Fruit fly (Drosophila melanogaster): ENCODE measurements around the gene Amt.

Amt gene

DNA sequence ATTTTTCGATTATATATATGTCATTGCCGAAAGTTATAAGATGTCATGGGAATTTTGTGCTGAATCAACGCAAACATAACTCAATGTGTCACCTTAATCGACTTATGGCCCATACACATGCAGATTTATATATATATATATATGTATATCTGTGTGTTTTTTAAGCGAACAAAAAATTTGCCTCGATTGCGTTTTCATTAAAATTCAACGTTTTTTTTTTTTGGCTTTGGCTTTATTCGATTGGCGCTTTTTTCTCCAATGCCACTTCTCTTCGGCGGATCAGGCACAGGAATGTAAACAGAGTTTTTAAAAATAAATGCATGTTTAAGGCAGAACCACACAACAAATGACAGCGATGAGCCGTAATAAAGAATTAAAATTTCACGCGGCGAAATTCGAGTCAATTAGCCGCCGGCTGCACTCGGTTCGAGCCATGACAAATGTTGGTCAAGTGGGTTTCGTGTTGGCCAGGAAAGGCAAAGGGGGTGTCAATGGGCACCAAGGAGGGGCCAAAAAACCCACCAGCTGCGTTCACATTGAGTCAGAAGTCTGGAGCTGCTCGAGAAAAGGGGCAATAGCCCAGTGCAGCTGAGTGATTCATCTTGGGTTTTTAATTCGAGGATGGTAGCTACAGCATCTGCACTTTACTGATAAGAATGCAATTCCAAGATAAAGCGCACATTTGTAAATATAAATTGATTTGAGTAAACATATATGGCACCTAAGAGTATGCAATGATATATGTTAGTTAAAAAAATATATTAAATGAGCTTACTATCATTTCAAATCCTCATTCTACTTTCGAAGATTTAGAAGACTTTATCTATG is 34.3 kb upstream of the Amt start:
- TF ChIP-seq Jarid2 (GFP tag; optimal IDR thresholded peaks at IDR 0.05) (no peak), CG15073 (GFP tag; optimal IDR thresholded peaks at IDR 0.05) (no peak), Dbx (GFP tag; IDR thresholded peaks at IDR 0.05) (0 out of 3 replicates have a peak, but pooled peaks have one; percentile 22), C15 (GFP tag; IDR thresholded peaks at IDR 0.05) (0 out of 3 replicates have a peak, but pooled peaks have one; percentile 19), CG12744 (GFP tag; optimal IDR thresholded peaks at IDR 0.05) (no peak), Poxn (GFP tag; IDR thresholded peaks at IDR 0.05) (no peak), abd-A (tag; optimal IDR thresholded peaks at IDR 0.05) (no peak), wdn (GFP tag; IDR thresholded peaks at IDR 0.05) (no peak), dysf (GFP tag; IDR thresholded peaks at IDR 0.05) (no peak)

DNA sequence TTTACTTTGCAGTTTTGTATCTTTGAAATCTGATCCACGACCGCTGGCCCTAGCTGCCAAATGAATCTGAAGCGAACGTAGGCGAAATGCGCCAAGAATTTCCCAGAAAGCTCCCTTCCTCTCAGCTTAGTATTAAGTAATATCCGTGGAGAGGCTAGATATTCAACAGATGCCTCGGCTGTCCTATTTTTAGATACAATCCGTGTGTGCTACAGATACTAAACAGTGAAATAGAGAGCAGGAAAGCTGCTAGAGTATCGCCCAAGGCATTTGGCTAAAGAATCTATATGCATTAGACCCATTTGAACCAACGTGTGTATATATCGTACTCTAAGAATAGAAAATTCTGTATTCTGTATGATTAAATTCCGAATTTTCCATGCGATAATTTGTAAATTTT is 33.4 kb upstream of the Amt start:
- TF ChIP-seq Eip74EF (GFP tag; optimal IDR thresholded peaks at IDR 0.05) (no peak), sd (tag; optimal IDR thresholded peaks at IDR 0.05) (peak; percentile 57), CG32772 (GFP tag; IDR thresholded peaks at IDR 0.05) (0 out of 2 replicates have a peak, but pooled peaks have one; percentile 17), Mrtf (GFP tag; IDR thresholded peaks at IDR 0.05) (no peak), MTF-1 (GFP tag; optimal IDR thresholded peaks at IDR 0.05; ENCODE audit: borderline replicate concordance) (no peak), CG10979 (tag; optimal IDR thresholded peaks at IDR 0.05) (no peak), CG31365 (tag; optimal IDR thresholded peaks at IDR 0.05) (no peak), CG9876 (GFP tag; optimal IDR thresholded peaks at IDR 0.05) (no peak), TFAM (GFP tag; optimal IDR thresholded peaks at IDR 0.05) (no peak), salm (tag; optimal IDR thresholded peaks at IDR 0.05) (no peak), HLH3B (GFP tag; IDR thresholded peaks at IDR 0.05) (no peak), Med (GFP tag) (peak; percentile 23), lbe (GFP tag; optimal IDR thresholded peaks at IDR 0.05) (no peak), CG6791 (GFP tag; IDR thresholded peaks at IDR 0.05; ENCODE audit: partially characterized antibody) (no peak), CG12155 (GFP tag; optimal IDR thresholded peaks at IDR 0.05) (no peak), D19A (tag; optimal IDR thresholded peaks at IDR 0.05) (peak; percentile 18), kah (GFP tag; optimal IDR thresholded peaks at IDR 0.05) (peak; percentile 69), lilli (GFP tag; optimal IDR thresholded peaks at IDR 0.05) (peak; percentile 18)

DNA sequence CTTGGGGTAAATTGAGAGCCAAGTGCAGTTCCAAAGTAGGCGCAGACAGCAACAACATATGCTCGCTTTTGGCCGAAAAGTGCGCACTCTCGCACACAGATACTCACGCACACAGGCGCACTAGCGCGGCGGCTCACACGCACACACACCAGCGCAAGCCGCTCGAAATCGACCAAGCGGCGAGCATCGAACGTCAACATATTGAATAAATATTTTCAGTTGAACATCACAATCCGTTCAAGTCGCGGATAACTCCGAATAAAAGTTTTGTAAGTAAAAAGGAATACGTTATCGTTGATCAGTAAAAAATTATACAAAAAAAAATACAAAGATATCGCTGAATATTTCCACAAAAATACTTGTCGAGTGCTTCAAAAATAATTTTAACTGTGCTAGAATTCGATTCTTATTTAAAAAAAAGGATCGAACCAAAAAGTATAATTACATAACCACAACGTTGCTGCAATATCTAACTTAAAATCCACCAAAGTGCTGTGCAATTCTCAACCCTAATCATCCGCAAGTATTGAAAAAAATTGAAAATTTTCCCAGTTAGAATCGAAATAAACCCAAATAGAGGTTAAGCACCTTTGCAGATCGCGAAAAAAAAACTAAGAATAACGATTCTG is 32.5 kb upstream of the Amt start:
- TF ChIP-seq E2f1 (GFP tag; IDR thresholded peaks at IDR 0.05): peak; percentile 5; the same call in 1 of the 2 replicates
- peak; percentile 80 for TF ChIP-seq cg (GFP tag; optimal IDR thresholded peaks at IDR 0.05)
- no peak for TF ChIP-seq yki (optimal IDR thresholded peaks at IDR 0.05)
- TF ChIP-seq CG17361 (GFP tag; IDR thresholded peaks at IDR 0.05): no peak
- TF ChIP-seq CG15601 (tag; optimal IDR thresholded peaks at IDR 0.05): peak; percentile 99
- peak; percentile 46 for TF ChIP-seq CG9727 (GFP tag; optimal IDR thresholded peaks at IDR 0.05)
- TF ChIP-seq CG2712 (tag; optimal IDR thresholded peaks at IDR 0.05): peak; percentile 28
- 0 out of 3 replicates have a peak, but pooled peaks have one; percentile 4 for TF ChIP-seq Mrtf (GFP tag; IDR thresholded peaks at IDR 0.05)
- peak; percentile 54; the same call in 1 of the 2 replicates for TF ChIP-seq chm (GFP tag; IDR thresholded peaks at IDR 0.05)
- peak; percentile 32; the same call in 1 of the 3 replicates for TF ChIP-seq ci (GFP tag; IDR thresholded peaks at IDR 0.05)
- peak; percentile 16 for TF ChIP-seq sens (GFP tag)
- TF ChIP-seq pan (optimal IDR thresholded peaks at IDR 0.05): no peak
- peak in 1 of 2 experiments; percentile 2 for TF ChIP-seq pan (GFP tag; optimal IDR thresholded peaks at IDR 0.05 in 1 of 2, IDR thresholded peaks at IDR 0.05 in 1 of 2)
- TF ChIP-seq btn (GFP tag; optimal IDR thresholded peaks at IDR 0.05): no peak
- TF ChIP-seq chinmo (GFP tag; IDR thresholded peaks at IDR 0.05; ENCODE audit: partially characterized antibody): 0 out of 4 replicates have a peak, but pooled peaks have one; percentile 18
- peak in 1 of 2 experiments; percentile 39 for TF ChIP-seq Trl (optimal IDR thresholded peaks at IDR 0.05)
- no peak for TF ChIP-seq Trl (GFP tag; optimal IDR thresholded peaks at IDR 0.05)
- no peak for TF ChIP-seq CG8290 (GFP tag; optimal IDR thresholded peaks at IDR 0.05)
- peak in 1 of 2 experiments; percentile 10 for TF ChIP-seq CG8290 (tag; optimal IDR thresholded peaks at IDR 0.05)
- peak; percentile 11 for TF ChIP-seq CG11504 (tag; optimal IDR thresholded peaks at IDR 0.05)
- peak in 1 of 2 experiments; percentile 72 for TF ChIP-seq Pdp1 (GFP tag; optimal IDR thresholded peaks at IDR 0.05)
- no peak for TF ChIP-seq Camta (GFP tag; optimal IDR thresholded peaks at IDR 0.05)

Data from whole organism, embryonic.